Worm (Caenorhabditis elegans) whole organism, late embryonic: Measurements from ENCODE around the gene ZK856.14.
A peak's percentile ranks its signal among the peaks of the same experiment; 100 is the strongest.

ENCODE experiments used
- C38D4.7 ChIP-seq: fragments of 200-800 bp; sonication (Bioruptor generic); optimal IDR thresholded peaks from 2 replicates; lab custom pipeline; 2018; ENCODE audit warnings: mild to moderate bottlenecking, missing genetic modification characterization, moderate library complexity, missing compliant biosample characterization
- K02D7.2 ChIP-seq: sonication (generic microtip); optimal IDR thresholded peaks from 2 replicates; lab custom pipeline; 2017; ENCODE audit warnings: mild to moderate bottlenecking, missing genetic modification characterization, missing compliant biosample characterization
- K09A11.1 ChIP-seq: sonication (generic microtip); optimal IDR thresholded peaks from 2 replicates; lab custom pipeline; 2017; ENCODE audit warnings: antibody characterized with exemption, mild to moderate bottlenecking, missing genetic modification characterization, missing compliant biosample characterization; ENCODE audit not compliant: insufficient read depth
- Y22D7AL.16 ChIP-seq: sonication (generic microtip); optimal IDR thresholded peaks from 2 replicates; lab custom pipeline; 2016; ENCODE audit warnings: missing genetic modification characterization, missing compliant biosample characterization
- ahr-1 ChIP-seq: sonication (generic microtip); optimal IDR thresholded peaks from 2 replicates; lab custom pipeline; 2016; ENCODE audit warnings: missing genetic modification characterization, missing compliant biosample characterization
- ceh-19 ChIP-seq: fragments of 200-800 bp; sonication (Bioruptor generic); optimal IDR thresholded peaks from 2 replicates; lab custom pipeline; 2018; ENCODE audit warnings: mild to moderate bottlenecking, missing genetic modification characterization, missing compliant biosample characterization
- ceh-31 ChIP-seq: sonication (generic microtip); optimal IDR thresholded peaks from 2 replicates; lab custom pipeline; 2016; ENCODE audit warnings: missing genetic modification characterization, missing compliant biosample characterization
- ceh-34 ChIP-seq: sonication (generic microtip); optimal IDR thresholded peaks from 2 replicates; lab custom pipeline; 2016; ENCODE audit warnings: mild to moderate bottlenecking, missing genetic modification characterization, missing compliant biosample characterization
- ceh-6 ChIP-seq: fragments of 200-800 bp; sonication (Bioruptor generic); optimal IDR thresholded peaks from 2 replicates; lab custom pipeline; 2018; ENCODE audit warnings: mild to moderate bottlenecking, missing genetic modification characterization, missing compliant biosample characterization
- ceh-9 ChIP-seq: sonication (generic microtip); optimal IDR thresholded peaks from 2 replicates; lab custom pipeline; 2016; ENCODE audit warnings: mild to moderate bottlenecking, missing genetic modification characterization, inconsistent platforms, missing compliant biosample characterization
- che-1 ChIP-seq: sonication (generic microtip); optimal IDR thresholded peaks from 2 replicates; lab custom pipeline; 2016; ENCODE audit warnings: mild to moderate bottlenecking, missing genetic modification characterization, missing compliant biosample characterization
- dmd-4 ChIP-seq: sonication (generic microtip); optimal IDR thresholded peaks from 2 replicates; lab custom pipeline; 2016; ENCODE audit warnings: borderline replicate concordance, missing genetic modification characterization, missing compliant biosample characterization
- dve-1 ChIP-seq: sonication (generic microtip); optimal IDR thresholded peaks from 2 replicates; lab custom pipeline; 2017; ENCODE audit warnings: antibody characterized with exemption, mild to moderate bottlenecking, missing genetic modification characterization, missing compliant biosample characterization
- elt-2 ChIP-seq: sonication (generic microtip); optimal IDR thresholded peaks from 2 replicates; lab custom pipeline; 2016; ENCODE audit warnings: missing genetic modification reagents, missing genetic modification characterization, missing compliant biosample characterization
- elt-4 ChIP-seq: sonication (generic microtip); optimal IDR thresholded peaks from 2 replicates; lab custom pipeline; 2016; ENCODE audit warnings: missing genetic modification characterization, missing compliant biosample characterization
- ets-4 ChIP-seq: sonication (generic microtip); optimal IDR thresholded peaks from 2 replicates; lab custom pipeline; 2016; ENCODE audit warnings: missing genetic modification characterization, missing compliant biosample characterization
- fax-1 ChIP-seq: sonication (generic microtip); optimal IDR thresholded peaks from 2 replicates; lab custom pipeline; 2016; ENCODE audit warnings: missing genotype, missing genetic modification characterization, missing compliant biosample characterization
- fkh-10 ChIP-seq: fragments of 150-350 bp; optimal IDR thresholded peaks from 2 replicates; lab custom pipeline; 2014; ENCODE audit warnings: missing biosample characterization, missing genetic modification reagents, missing genetic modification characterization
- gmeb-2 ChIP-seq: sonication (generic microtip); optimal IDR thresholded peaks from 2 replicates; lab custom pipeline; 2016; ENCODE audit warnings: missing genetic modification characterization, inconsistent platforms, missing compliant biosample characterization
- hlh-15 ChIP-seq: sonication (generic microtip); optimal IDR thresholded peaks from 2 replicates; lab custom pipeline; 2016; ENCODE audit warnings: missing genetic modification characterization, missing compliant biosample characterization
- hlh-6 ChIP-seq: sonication (generic microtip); optimal IDR thresholded peaks from 2 replicates; lab custom pipeline; 2016; ENCODE audit warnings: missing genotype, missing genetic modification characterization, missing compliant biosample characterization
- lim-6 ChIP-seq: sonication (generic microtip); optimal IDR thresholded peaks from 2 replicates; lab custom pipeline; 2016; ENCODE audit warnings: missing genetic modification characterization, missing compliant biosample characterization
- lin-11 ChIP-seq: fragments of 200-800 bp; sonication (Bioruptor generic); optimal IDR thresholded peaks from 2 replicates; lab custom pipeline; 2018; ENCODE audit warnings: mild to moderate bottlenecking, missing genetic modification characterization, missing compliant biosample characterization
- madf-2 ChIP-seq: sonication (generic microtip); optimal IDR thresholded peaks from 2 replicates; lab custom pipeline; 2017; ENCODE audit warnings: missing genetic modification characterization, missing compliant biosample characterization
- nfya-1 ChIP-seq: sonication (generic microtip); optimal IDR thresholded peaks from 2 replicates; lab custom pipeline; 2017; ENCODE audit warnings: missing genetic modification characterization, mild to moderate bottlenecking, missing compliant biosample characterization, antibody characterized with exemption, moderate library complexity
- nhr-232 ChIP-seq: sonication (generic microtip); optimal IDR thresholded peaks from 2 replicates; lab custom pipeline; 2016; ENCODE audit warnings: missing genetic modification characterization, missing compliant biosample characterization
- pag-3 ChIP-seq: sonication (generic microtip); optimal IDR thresholded peaks from 2 replicates; lab custom pipeline; 2016; ENCODE audit warnings: missing compliant biosample characterization, missing genetic modification characterization, borderline replicate concordance
- pat-9 ChIP-seq: fragments of 200-800 bp; sonication (Bioruptor generic); optimal IDR thresholded peaks from 2 replicates; lab custom pipeline; 2018; ENCODE audit warnings: mild to moderate bottlenecking, missing genetic modification characterization, moderate library complexity, missing compliant biosample characterization
- pha-2 ChIP-seq: sonication (generic microtip); optimal IDR thresholded peaks from 2 replicates; lab custom pipeline; 2017; ENCODE audit warnings: mild to moderate bottlenecking, missing genetic modification characterization, missing compliant biosample characterization
- pha-4 ChIP-seq: fragments of 150-350 bp; optimal IDR thresholded peaks from 2 replicates; lab custom pipeline; 2018; ENCODE audit warnings: missing biosample characterization, missing genetic modification reagents, missing genetic modification characterization
- pros-1 ChIP-seq: fragments of 150-350 bp; optimal IDR thresholded peaks from 2 replicates; lab custom pipeline; 2014; ENCODE audit warnings: missing biosample characterization, missing genetic modification reagents, missing genetic modification characterization
- tbx-2 ChIP-seq: sonication (generic microtip); optimal IDR thresholded peaks from 2 replicates; lab custom pipeline; 2016; ENCODE audit warnings: missing genetic modification characterization, missing compliant biosample characterization
- ttx-3 ChIP-seq: sonication (generic microtip); optimal IDR thresholded peaks from 2 replicates; lab custom pipeline; 2016; ENCODE audit warnings: missing genetic modification reagents, missing genetic modification characterization, missing compliant biosample characterization
- unc-3 ChIP-seq, 2 experiments: fragments of 200-800 bp in 1 of 2; sonication (Bioruptor generic) in 1 of 2; sonication (generic microtip) in 1 of 2; conservative IDR thresholded peaks in 1 of 2; optimal IDR thresholded peaks in 1 of 2; 2 replicates each; pipeline versions ENCODE4 v1.3.6 to Lab custom; 2016 to 2022; ENCODE audit warnings: missing compliant biosample characterization in 2 of 2, missing genetic modification characterization in 2 of 2, missing genetic modification reagents in 1 of 2
- unc-55 ChIP-seq: sonication (generic microtip); optimal IDR thresholded peaks from 2 replicates; lab custom pipeline; 2017; ENCODE audit warnings: missing biosample characterization, missing genetic modification reagents, missing genetic modification characterization
- ztf-16 ChIP-seq: sonication (generic microtip); optimal IDR thresholded peaks from 2 replicates; lab custom pipeline; 2017; ENCODE audit warnings: missing genetic modification characterization, missing compliant biosample characterization

Gene ZK856.14

ce11 chrV:10237171-10237570 lies 20.3 kb downstream of the ZK856.14 start:
- no peak for TF ChIP-seq nhr-232 (tag; lab: Kevin White, UChicago)
- TF ChIP-seq ahr-1 (tag; lab: Kevin White, UChicago), result no peak
- TF ChIP-seq ceh-19 (GFP tag; lab: Kevin White, UChicago), result no peak
- no peak for TF ChIP-seq ceh-31 (tag; lab: Kevin White, UChicago)
- TF ChIP-seq lim-6 (tag; lab: Kevin White, UChicago), result no peak
- TF ChIP-seq ztf-16 (tag; lab: Kevin White, UChicago), result no peak
- no peak for TF ChIP-seq Y22D7AL.16
- no peak for TF ChIP-seq pha-4
- no peak for TF ChIP-seq elt-4 (tag; lab: Kevin White, UChicago)
- no peak for TF ChIP-seq madf-2
- TF ChIP-seq K09A11.1, result no peak
- no peak for TF ChIP-seq ttx-3 (tag; lab: Kevin White, UChicago)
- TF ChIP-seq C38D4.7, result no peak
- TF ChIP-seq unc-55, result no peak
- TF ChIP-seq elt-2 (tag; lab: Kevin White, UChicago), result no peak
- TF ChIP-seq, all 69 proteins: peak for 0

ce11 chrV:10237959-10238444 lies 21.2 kb downstream of the ZK856.14 start:
- TF ChIP-seq ceh-34 (tag; lab: Kevin White, UChicago) (no peak), fkh-10 (no peak), C38D4.7 (no peak), fax-1 (no peak), K02D7.2 (tag; lab: Kevin White, UChicago) (no peak), pag-3 (no peak), pat-9 (tag; lab: Kevin White, UChicago) (no peak), pros-1 (tag; lab: Kevin White, UChicago) (no peak), ceh-19 (GFP tag; lab: Kevin White, UChicago) (no peak), ahr-1 (tag; lab: Kevin White, UChicago) (no peak), ceh-9 (tag; lab: Kevin White, UChicago) (no peak)

- peak; percentile 26 for TF ChIP-seq tbx-2 (tag; lab: Kevin White, UChicago)
- peak; percentile 30 for TF ChIP-seq unc-55
- no peak for TF ChIP-seq ceh-6 (GFP tag; lab: Kevin White, UChicago)
- peak; percentile 59 for TF ChIP-seq ceh-31 (tag; lab: Kevin White, UChicago)
Measured at ce11 chrV:10238665-10239064, 21.8 kb downstream of the ZK856.14 start, which contains the start of gene fubl-1. Gene fubl-1, minus strand, starts transcription at chrV:10238866.

- no peak for TF ChIP-seq elt-4 (tag; lab: Kevin White, UChicago)
- no peak for TF ChIP-seq che-1 (tag; lab: Kevin White, UChicago)
- TF ChIP-seq ets-4 (tag; lab: Kevin White, UChicago), result no peak
- TF ChIP-seq lin-11 (tag; lab: Kevin White, UChicago), result no peak
- TF ChIP-seq ttx-3 (tag; lab: Kevin White, UChicago), result no peak
- TF ChIP-seq dmd-4 (tag; lab: Kevin White, UChicago), result no peak
- TF ChIP-seq hlh-6 (tag; lab: Kevin White, UChicago), result no peak
- TF ChIP-seq gmeb-2 (tag; lab: Kevin White, UChicago), result no peak
- TF ChIP-seq dve-1 (tag; lab: Kevin White, UChicago), result no peak
- TF ChIP-seq nfya-1, result no peak
- TF ChIP-seq hlh-15 (tag; lab: Kevin White, UChicago), result no peak
- no peak for TF ChIP-seq pat-9 (tag; lab: Kevin White, UChicago)
- TF ChIP-seq ztf-16 (tag; lab: Kevin White, UChicago), result no peak
- TF ChIP-seq unc-3 (GFP tag; conservative IDR thresholded peaks at IDR 0.05; lab: Robert Waterston, UW), result no peak
- TF ChIP-seq unc-3 (tag; optimal IDR thresholded peaks at IDR 0.05; lab: Kevin White, UChicago), result no peak
- no peak for TF ChIP-seq pha-2 (tag; lab: Kevin White, UChicago)
- no peak for TF ChIP-seq C38D4.7
- TF ChIP-seq ceh-9 (tag; lab: Kevin White, UChicago), result no peak
Measured at ce11 chrV:10239861-10240260, 23.0 kb downstream of the ZK856.14 start, which contains the start of gene fipr-8. Gene fipr-8, minus strand, starts transcription at chrV:10239961.
